Fruit fly (Drosophila melanogaster) whole organism, prepupa: ENCODE results near the gene Sfp84E.

Experiments
- CG10631 ChIP-seq: fragments of 200-800 bp; sonication (Bioruptor generic); optimal IDR thresholded peaks from 2 replicates; lab custom pipeline; 2016; ENCODE audit warnings: missing biosample characterization, missing genetic modification characterization
- CG11762 ChIP-seq: fragments of 200-800 bp; sonication (Bioruptor generic); optimal IDR thresholded peaks from 3 replicates; lab custom pipeline; 2016; ENCODE audit warnings: missing biosample characterization, missing genetic modification characterization; ENCODE audit not compliant: insufficient read depth
- CG16779 ChIP-seq: fragments of 200-800 bp; sonication (Bioruptor generic); optimal IDR thresholded peaks from 3 replicates; lab custom pipeline; 2017; ENCODE audit warnings: missing biosample characterization, mild to moderate bottlenecking, missing genetic modification characterization
- CG3032 ChIP-seq: fragments of 200-800 bp; optimal IDR thresholded peaks from 2 replicates; lab custom pipeline; 2019; ENCODE audit warnings: missing biosample characterization, mild to moderate bottlenecking, missing genetic modification characterization, moderate library complexity
- CG31627 ChIP-seq: fragments of 200-800 bp; sonication (Bioruptor generic); optimal IDR thresholded peaks from 3 replicates; lab custom pipeline; 2016; ENCODE audit warnings: missing biosample characterization, missing genetic modification characterization
- CG32006 ChIP-seq: fragments of 200-800 bp; sonication (Bioruptor generic); optimal IDR thresholded peaks from 3 replicates; lab custom pipeline; 2017; ENCODE audit warnings: missing biosample characterization, mild to moderate bottlenecking, missing genetic modification characterization
- CG34406 ChIP-seq: fragments of 200-800 bp; sonication (Bioruptor generic); optimal IDR thresholded peaks from 3 replicates; lab custom pipeline; 2016; ENCODE audit warnings: missing biosample characterization, missing genetic modification characterization
- CG4318 ChIP-seq: fragments of 200-800 bp; sonication (Bioruptor generic); optimal IDR thresholded peaks from 3 replicates; lab custom pipeline; 2017; ENCODE audit warnings: missing biosample characterization, mild to moderate bottlenecking, missing genetic modification characterization
- CG6276 ChIP-seq: fragments of 200-800 bp; sonication (Bioruptor generic); optimal IDR thresholded peaks from 2 replicates; lab custom pipeline; 2017; ENCODE audit warnings: missing biosample characterization, mild to moderate bottlenecking, missing genetic modification characterization
- CG6808 ChIP-seq: fragments of 200-800 bp; sonication (Bioruptor generic); optimal IDR thresholded peaks from 3 replicates; lab custom pipeline; 2017; ENCODE audit warnings: missing biosample characterization, missing genetic modification characterization, mild to moderate bottlenecking, moderate library complexity, missing genetic modification reagents
- CG6854 ChIP-seq: fragments of 200-800 bp; sonication (Bioruptor generic); optimal IDR thresholded peaks from 2 replicates; lab custom pipeline; 2017; ENCODE audit warnings: missing biosample characterization, mild to moderate bottlenecking, missing genetic modification characterization
- CG7368 ChIP-seq: fragments of 200-800 bp; sonication (Bioruptor generic); optimal IDR thresholded peaks from 3 replicates; lab custom pipeline; 2016; ENCODE audit warnings: missing biosample characterization, missing genetic modification characterization
- CG8119 ChIP-seq: fragments of 200-800 bp; sonication (Bioruptor generic); IDR thresholded peaks from 3 replicates; pipeline ENCODE4 v1.3.6; 2022; ENCODE audit warnings: missing biosample characterization, missing genetic modification characterization
- CG8319 ChIP-seq: fragments of 200-800 bp; sonication (Bioruptor generic); optimal IDR thresholded peaks from 3 replicates; lab custom pipeline; 2016; ENCODE audit warnings: missing biosample characterization, missing genetic modification characterization
- CG8632 ChIP-seq: fragments of 200-800 bp; sonication (Bioruptor generic); optimal IDR thresholded peaks from 3 replicates; lab custom pipeline; 2016; ENCODE audit warnings: missing biosample characterization, missing genetic modification characterization
- CG9139 ChIP-seq: fragments of 200-800 bp; sonication (Bioruptor generic); optimal IDR thresholded peaks from 3 replicates; lab custom pipeline; 2017; ENCODE audit warnings: missing biosample characterization, mild to moderate bottlenecking, missing genetic modification characterization
- Eip75B ChIP-seq: fragments of 200-800 bp; sonication (Bioruptor generic); optimal IDR thresholded peaks from 3 replicates; lab custom pipeline; 2016; ENCODE audit warnings: missing biosample characterization, missing genetic modification characterization
- Eip78C ChIP-seq: fragments of 200-800 bp; sonication (Bioruptor generic); peaks from one replicate; lab custom pipeline; 2016; ENCODE audit warnings: missing biosample characterization, missing genetic modification characterization
- Eip93F ChIP-seq: fragments of 200-800 bp; sonication (Bioruptor generic); optimal IDR thresholded peaks from 2 replicates; lab custom pipeline; 2016; ENCODE audit warnings: missing biosample characterization, mild to moderate bottlenecking, missing genetic modification characterization
- Ets21C ChIP-seq: fragments of 200-800 bp; sonication (Bioruptor generic); optimal IDR thresholded peaks from 3 replicates; lab custom pipeline; 2016; ENCODE audit warnings: missing biosample characterization, missing genetic modification characterization
- Ets96B ChIP-seq: fragments of 200-800 bp; optimal IDR thresholded peaks from 2 replicates; lab custom pipeline; 2019; ENCODE audit warnings: missing biosample characterization, mild to moderate bottlenecking, missing genetic modification characterization, moderate library complexity
- Hr38 ChIP-seq: sonication (Bioruptor generic); optimal IDR thresholded peaks from 2 replicates; lab custom pipeline; 2016; ENCODE audit warnings: missing biosample characterization, missing genetic modification characterization
- Hr39 ChIP-seq: fragments of 200-800 bp; sonication (Bioruptor generic); optimal IDR thresholded peaks from 2 replicates; lab custom pipeline; 2016; ENCODE audit warnings: missing biosample characterization, missing genetic modification characterization
- Hr4 ChIP-seq: fragments of 200-800 bp; sonication (Bioruptor generic); optimal IDR thresholded peaks from 3 replicates; lab custom pipeline; 2016; ENCODE audit warnings: missing biosample characterization, missing genetic modification characterization
- Lpt ChIP-seq: fragments of 200-800 bp; sonication (Bioruptor generic); optimal IDR thresholded peaks from 3 replicates; lab custom pipeline; 2016; ENCODE audit warnings: missing biosample characterization, missing genetic modification characterization
- Sox102F ChIP-seq: fragments of 200-800 bp; sonication (Bioruptor generic); optimal IDR thresholded peaks from 2 replicates; lab custom pipeline; 2016; ENCODE audit warnings: missing biosample characterization, mild to moderate bottlenecking, missing genetic modification characterization
- Sox14 ChIP-seq: fragments of 200-800 bp; sonication (Bioruptor generic); optimal IDR thresholded peaks from 3 replicates; lab custom pipeline; 2016; ENCODE audit warnings: missing biosample characterization, missing genetic modification characterization
- achi ChIP-seq: fragments of 200-800 bp; sonication (Bioruptor generic); optimal IDR thresholded peaks from 3 replicates; lab custom pipeline; 2016; ENCODE audit warnings: missing biosample characterization, missing genetic modification characterization
- cyc ChIP-seq: fragments of 200-800 bp; sonication (Bioruptor generic); optimal IDR thresholded peaks from 3 replicates; lab custom pipeline; 2016; ENCODE audit warnings: missing biosample characterization, missing genetic modification characterization
- dac ChIP-seq: fragments of 200-800 bp; sonication (Bioruptor generic); optimal IDR thresholded peaks from 2 replicates; lab custom pipeline; 2017; ENCODE audit warnings: missing biosample characterization, mild to moderate bottlenecking, missing genetic modification characterization
- dsx ChIP-seq: fragments of 200-800 bp; optimal IDR thresholded peaks from 3 replicates; lab custom pipeline; 2019; ENCODE audit warnings: missing biosample characterization, mild to moderate bottlenecking, missing genetic modification characterization, moderate library complexity; ENCODE audit not compliant: poor library complexity, severe bottlenecking
- eg ChIP-seq: fragments of 200-800 bp; sonication (Bioruptor generic); IDR thresholded peaks from 3 replicates; pipeline ENCODE4 v1.3.6; 2022; ENCODE audit warnings: missing biosample characterization, missing genetic modification characterization
- esn ChIP-seq: fragments of 200-800 bp; sonication (Bioruptor generic); optimal IDR thresholded peaks from 2 replicates; lab custom pipeline; 2016; ENCODE audit warnings: missing biosample characterization, mild to moderate bottlenecking, missing genetic modification characterization, moderate library complexity
- fd59A ChIP-seq: fragments of 200-800 bp; sonication (Bioruptor generic); optimal IDR thresholded peaks from 2 replicates; lab custom pipeline; 2017; ENCODE audit warnings: missing biosample characterization, mild to moderate bottlenecking, missing genetic modification characterization, missing genetic modification reagents
- fkh ChIP-seq: fragments of 200-800 bp; sonication (Bioruptor generic); optimal IDR thresholded peaks from 3 replicates; lab custom pipeline; 2017; ENCODE audit warnings: missing biosample characterization, mild to moderate bottlenecking, missing genetic modification characterization, moderate library complexity
- lz ChIP-seq: fragments of 200-800 bp; sonication (Bioruptor generic); optimal IDR thresholded peaks from 3 replicates; lab custom pipeline; 2016; ENCODE audit warnings: missing biosample characterization, missing genetic modification characterization
- net ChIP-seq: fragments of 200-800 bp; sonication (Bioruptor generic); optimal IDR thresholded peaks from 3 replicates; lab custom pipeline; 2016; ENCODE audit warnings: missing biosample characterization, missing genetic modification characterization
- pdm3 ChIP-seq: fragments of 200-800 bp; sonication (Bioruptor generic); optimal IDR thresholded peaks from 3 replicates; lab custom pipeline; 2016; ENCODE audit warnings: missing biosample characterization, missing genetic modification characterization
- spab ChIP-seq: fragments of 200-800 bp; sonication (Bioruptor generic); optimal IDR thresholded peaks from 2 replicates; lab custom pipeline; 2017; ENCODE audit warnings: missing biosample characterization, mild to moderate bottlenecking, missing genetic modification characterization, missing genetic modification reagents
- svp ChIP-seq: fragments of 200-800 bp; sonication (Bioruptor generic); peaks from one replicate; lab custom pipeline; 2016; ENCODE audit warnings: missing biosample characterization, missing genetic modification characterization
- topi ChIP-seq: fragments of 200-800 bp; sonication (Bioruptor generic); optimal IDR thresholded peaks from 3 replicates; lab custom pipeline; 2016; ENCODE audit warnings: missing biosample characterization, missing genetic modification characterization
- vri ChIP-seq: fragments of 200-800 bp; sonication (Bioruptor generic); optimal IDR thresholded peaks from 3 replicates; lab custom pipeline; 2016; ENCODE audit warnings: missing biosample characterization, mild to moderate bottlenecking, missing genetic modification characterization

The Sfp84E gene

DNA sequence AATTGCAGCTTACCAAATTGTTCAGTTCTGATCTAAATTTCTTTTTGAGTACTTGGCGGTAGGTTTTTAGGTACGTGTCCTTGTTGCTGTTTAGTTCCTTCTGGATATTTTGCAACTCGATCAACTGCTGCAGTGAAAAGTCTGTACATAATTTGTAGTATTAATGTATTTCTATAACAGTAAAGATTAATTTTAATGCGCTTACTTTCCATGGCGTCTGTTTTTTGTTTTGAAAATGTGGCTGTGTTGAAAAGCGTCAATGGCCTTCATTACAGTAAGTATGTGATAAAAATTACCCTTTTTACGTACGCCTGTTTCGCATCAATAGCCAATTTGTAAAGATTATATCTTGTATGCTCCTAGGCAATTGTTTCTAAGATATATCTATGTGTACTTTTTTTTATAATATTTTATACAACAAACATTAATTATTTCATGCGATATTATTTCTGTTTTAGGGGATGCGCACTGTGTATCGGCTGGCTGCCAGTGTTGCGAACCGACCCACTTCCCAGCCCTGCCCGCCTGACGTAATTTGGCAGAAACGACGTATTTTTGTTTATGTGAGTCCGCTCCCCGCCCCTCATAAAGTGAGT lies 21.1 kb upstream of the Sfp84E start, which contains the start of the genes Kmn2 and CG2698 (continued):
- TF ChIP-seq Ets96B (tag; lab: Kevin White, UChicago) (peak; percentile 96), CG10631 (peak; percentile 97), lz (GFP tag; lab: Kevin White, UChicago) (peak; percentile 96), svp (GFP tag; lab: Kevin White, UChicago) (peak; percentile 98), CG31627 (peak; percentile 95), CG6854 (GFP tag; lab: Kevin White, UChicago) (peak; percentile 93), cyc (GFP tag; lab: Kevin White, UChicago) (peak; percentile 95), topi (peak; percentile 96), CG6276 (GFP tag; lab: Kevin White, UChicago) (peak; percentile 92), Ets21C (GFP tag; lab: Kevin White, UChicago) (peak; percentile 91), dsx (peak; percentile 88), CG6808 (GFP tag; lab: Kevin White, UChicago) (peak; percentile 92), pdm3 (peak; percentile 94), CG3032 (tag; lab: Kevin White, UChicago) (peak; percentile 95), CG16779 (tag; lab: Kevin White, UChicago) (peak; percentile 89), eg (GFP tag; lab: Robert Waterston, UW) (peak; percentile 97), CG32006 (peak; percentile 95), spab (no peak), Eip93F (GFP tag; lab: Kevin White, UChicago) (peak; percentile 86), Eip75B (GFP tag; lab: Kevin White, UChicago) (peak; percentile 94), Lpt (GFP tag; lab: Kevin White, UChicago) (peak; percentile 88), Hr4 (GFP tag; lab: Kevin White, UChicago) (peak; percentile 95), CG9139 (GFP tag; lab: Kevin White, UChicago) (peak; percentile 89), fkh (no peak), Hr38 (no peak), CG8319 (GFP tag; lab: Kevin White, UChicago) (peak; percentile 95), CG4318 (peak; percentile 91), dac (GFP tag; lab: Kevin White, UChicago) (peak; percentile 81), net (peak; percentile 94), achi (GFP tag; lab: Kevin White, UChicago) (peak; percentile 96)
- TF ChIP-seq, all 60 proteins: peak for 57

dm6 chr3R:7999530-8000116 lies 19.5 kb upstream of the Sfp84E start, which contains the start of gene PIG-H:
TSS of gene PIG-H (plus strand) at chr3R:7999832.
- TF ChIP-seq CG8119 (GFP tag; lab: Robert Waterston, UW) (no peak), Hr39 (GFP tag; lab: Kevin White, UChicago) (peak; percentile 16), CG4318 (no peak), vri (GFP tag; lab: Kevin White, UChicago) (peak; percentile 84), Sox14 (GFP tag; lab: Kevin White, UChicago) (peak; percentile 14), esn (GFP tag; lab: Kevin White, UChicago) (peak; percentile 16)

DNA sequence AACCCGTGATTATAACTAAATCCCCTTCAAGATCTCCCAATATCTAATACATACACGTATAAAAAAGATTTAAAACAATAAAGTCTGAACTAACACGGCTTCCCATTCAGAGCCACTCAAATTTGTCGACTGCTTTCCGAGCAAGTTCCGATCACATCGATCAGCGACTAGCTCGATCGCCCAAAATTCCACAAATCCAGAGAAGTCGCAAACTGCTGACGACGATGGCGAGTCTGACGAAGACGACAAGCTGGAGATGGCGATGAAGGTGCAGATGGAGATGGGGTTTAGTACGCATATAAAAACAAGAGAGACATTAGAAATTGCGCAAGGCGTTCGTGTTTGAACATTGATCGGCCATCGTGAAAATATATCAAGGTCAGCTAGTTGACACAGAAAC lies 18.7 kb upstream of the Sfp84E start:
- TF ChIP-seq CG31627 (no peak), Lpt (GFP tag; lab: Kevin White, UChicago) (no peak), Eip78C (GFP tag; lab: Kevin White, UChicago) (no peak), CG32006 (no peak), spab (no peak), Ets96B (tag; lab: Kevin White, UChicago) (no peak), dac (GFP tag; lab: Kevin White, UChicago) (no peak), fd59A (GFP tag; lab: Kevin White, UChicago) (no peak), CG34406 (GFP tag; lab: Kevin White, UChicago) (no peak), cyc (GFP tag; lab: Kevin White, UChicago) (no peak), CG11762 (GFP tag; lab: Kevin White, UChicago) (no peak), CG10631 (no peak), Sox102F (GFP tag; lab: Kevin White, UChicago) (no peak), CG8632 (GFP tag; lab: Kevin White, UChicago) (no peak), net (no peak), CG7368 (GFP tag; lab: Kevin White, UChicago) (no peak)
- TF ChIP-seq, all 60 proteins: peak for 0
